Worm (Caenorhabditis elegans) whole organism, midembryonic: ENCODE results near the gene C08F8.3.

ENCODE experiments used
- T22C8.4 ChIP-seq: fragments of 200-800 bp; sonication (Bioruptor generic); IDR thresholded peaks from 2 replicates; pipeline ENCODE4 v1.3.6; 2022; ENCODE audit warnings: missing genetic modification characterization, missing compliant biosample characterization
- cog-1 ChIP-seq: sonication (generic microtip); optimal IDR thresholded peaks from 2 replicates; lab custom pipeline; 2016; ENCODE audit warnings: missing genetic modification characterization, missing compliant biosample characterization
- flt-1 ChIP-seq: fragments of 200-800 bp; sonication (Bioruptor generic); IDR thresholded peaks from 2 replicates; pipeline ENCODE4 v1.3.6; 2022; ENCODE audit warnings: missing genetic modification characterization, missing compliant biosample characterization
- klf-2 ChIP-seq: fragments of 200-800 bp; sonication (Bioruptor generic); conservative IDR thresholded peaks from 2 replicates; pipeline ENCODE4 v1.3.6; 2022; ENCODE audit warnings: missing genetic modification reagents, missing genetic modification characterization, missing compliant biosample characterization
- med-1 ChIP-seq: sonication (generic microtip); optimal IDR thresholded peaks from 2 replicates; lab custom pipeline; 2017; ENCODE audit warnings: missing genetic modification characterization, mild to moderate bottlenecking, missing compliant biosample characterization, antibody characterized with exemption, missing genetic modification reagents; ENCODE audit not compliant: insufficient read depth
- ref-1 ChIP-seq: fragments of 200-800 bp; sonication (Bioruptor generic); conservative IDR thresholded peaks from 2 replicates; pipeline ENCODE4 v1.3.6; 2022; ENCODE audit warnings: missing genetic modification reagents, missing genetic modification characterization, missing compliant biosample characterization
- ztf-23 ChIP-seq: fragments of 200-800 bp; sonication (Bioruptor generic); IDR thresholded peaks from 2 replicates; pipeline ENCODE4 v1.3.6; 2022; ENCODE audit warnings: missing genetic modification reagents, missing genetic modification characterization, missing compliant biosample characterization
- ztf-29 ChIP-seq: fragments of 200-800 bp; sonication (Bioruptor generic); IDR thresholded peaks from 2 replicates; pipeline ENCODE4 v1.3.6; 2022; ENCODE audit warnings: missing genetic modification reagents, missing genetic modification characterization, missing compliant biosample characterization

DNA sequence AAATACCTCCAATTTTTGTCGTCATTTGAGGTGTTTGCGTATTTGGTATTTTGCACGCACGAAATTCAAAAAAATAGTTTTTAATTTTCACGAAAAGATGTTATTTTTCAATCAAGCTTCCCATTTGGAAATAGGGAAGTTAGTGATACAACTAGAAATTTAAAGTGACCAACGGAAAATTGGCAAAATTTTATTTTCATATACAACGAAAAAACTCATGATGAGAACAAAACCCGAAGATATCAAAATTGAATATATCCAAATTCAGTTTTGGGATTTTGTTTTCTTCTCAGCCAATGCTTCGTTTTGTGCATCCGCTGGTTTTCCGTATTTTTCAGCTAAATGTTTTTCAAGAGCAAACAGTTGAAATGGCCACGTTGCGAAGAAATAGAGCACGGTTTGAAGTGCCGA, 8.9 kb upstream of the C08F8.3 start:
- TF ChIP-seq ref-1 (no peak), ztf-29 (GFP tag; lab: Robert Waterston, UW) (no peak), cog-1 (tag; lab: Kevin White, UChicago) (no peak), T22C8.4 (GFP tag; lab: Robert Waterston, UW) (no peak), flt-1 (GFP tag; lab: Robert Waterston, UW) (no peak), klf-2 (no peak), ztf-23 (GFP tag; lab: Robert Waterston, UW) (no peak), med-1 (GFP tag; lab: Kevin White, UChicago) (no peak)
